Worm (Caenorhabditis elegans) whole organism, L4 larva: Measurements from ENCODE around the gene gst-10.
A peak's percentile ranks its signal among the peaks of the same experiment; 100 is the strongest.

Experiments used
- F44E2.7 ChIP-seq: fragments of 200-800 bp; sonication (Bioruptor generic); IDR thresholded peaks from 2 replicates; pipeline ENCODE4 v2.1.2; 2022; ENCODE audit warnings: missing genetic modification characterization, missing compliant biosample characterization
- aly-2 ChIP-seq: sonication (generic microtip); optimal IDR thresholded peaks from 2 replicates; lab custom pipeline; 2018; ENCODE audit warnings: missing biosample characterization, missing genetic modification characterization
- lin-13 ChIP-seq: fragments of 150-350 bp; optimal IDR thresholded peaks from 2 replicates; lab custom pipeline; 2014; ENCODE audit warnings: missing biosample characterization, missing genetic modification reagents, missing genetic modification characterization
- lin-29 ChIP-seq: fragments of 200-800 bp; sonication (Bioruptor generic); IDR thresholded peaks from 2 replicates; pipeline ENCODE4 v1.3.6; 2022; ENCODE audit warnings: missing genetic modification reagents, missing genetic modification characterization, missing compliant biosample characterization
- lin-39 ChIP-seq: fragments of 150-350 bp; optimal IDR thresholded peaks from 2 replicates; lab custom pipeline; 2014; ENCODE audit warnings: missing biosample characterization, missing genetic modification reagents, missing genetic modification characterization
- madf-9 ChIP-seq: fragments of 200-800 bp; sonication (Bioruptor generic); conservative IDR thresholded peaks from 2 replicates; pipeline ENCODE4 v1.3.6; 2022; ENCODE audit warnings: missing genetic modification reagents, missing genetic modification characterization, missing compliant biosample characterization
- mdl-1 ChIP-seq, 2 experiments: fragments of 150-350 bp in 1 of 2; sonication (generic microtip) in 1 of 2; optimal IDR thresholded peaks; 2 replicates each; lab custom pipeline; 2014 to 2017; ENCODE audit warnings: missing biosample characterization in 2 of 2, missing genetic modification characterization in 2 of 2
- nhr-237 ChIP-seq: sonication (generic microtip); optimal IDR thresholded peaks from 2 replicates; lab custom pipeline; 2017; ENCODE audit warnings: missing biosample characterization, missing genetic modification characterization
- nhr-28 ChIP-seq: fragments of 150-350 bp; optimal IDR thresholded peaks from 2 replicates; lab custom pipeline; 2014; ENCODE audit warnings: missing biosample characterization, missing genetic modification characterization
- nhr-6 ChIP-seq: fragments of 150-350 bp; optimal IDR thresholded peaks from 2 replicates; lab custom pipeline; 2014; ENCODE audit warnings: missing biosample characterization, missing genetic modification characterization
- nhr-76 ChIP-seq: fragments of 150-350 bp; optimal IDR thresholded peaks from 2 replicates; lab custom pipeline; 2014; ENCODE audit warnings: missing biosample characterization, missing genetic modification characterization
- unc-62 ChIP-seq, 3 experiments: fragments of 150-350 bp in 1 of 3; sonication (generic microtip); optimal IDR thresholded peaks in 2 of 3; peaks in 1 of 3; 1 replicate in 1 of 3; 2 replicates in 2 of 3; lab custom pipeline; 2014 to 2017; ENCODE audit warnings: missing biosample characterization in 3 of 3, missing genetic modification characterization in 3 of 3, missing genetic modification reagents in 3 of 3, missing genotype in 1 of 3

DNA sequence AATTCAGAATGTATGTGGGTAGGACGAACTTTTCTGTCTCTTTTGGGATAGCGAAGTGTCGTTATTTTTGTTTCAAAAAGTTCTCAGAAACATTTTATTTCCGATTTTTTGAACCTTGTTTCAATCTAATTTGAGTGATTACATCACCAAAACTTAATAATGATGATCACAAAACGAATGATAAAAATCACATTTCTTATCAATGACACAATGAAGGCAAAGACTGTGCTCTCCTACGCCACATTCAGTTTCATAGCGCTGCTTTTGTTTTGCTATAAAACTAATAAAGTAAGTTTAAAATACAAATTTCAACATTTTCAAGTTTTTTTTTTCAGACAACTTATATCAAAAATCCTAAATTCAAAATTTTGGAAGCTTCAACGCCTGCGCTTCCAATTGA, 4.0 kb downstream of the gst-10 start, which contains the start of gene Y45G12C.1:
- TF ChIP-seq nhr-28 (tag; lab: Kevin White, UChicago) (peak; percentile 37), nhr-76 (tag; lab: Kevin White, UChicago) (no peak), lin-39 (tag; lab: Kevin White, UChicago) (no peak), nhr-237 (tag; lab: Kevin White, UChicago) (no peak), mdl-1 (tag; optimal IDR thresholded peaks at IDR 0.05; lab: Kevin White, UChicago) (no peak), unc-62 (GFP tag; optimal IDR thresholded peaks at IDR 0.05 in 1 of 2; lab: Kevin White, UChicago) (no peak), unc-62 (tag; optimal IDR thresholded peaks at IDR 0.05; lab: Kevin White, UChicago) (no peak), lin-13 (no peak), nhr-6 (tag; lab: Kevin White, UChicago) (no peak), lin-29 (GFP tag; lab: Robert Waterston, UW) (no peak), F44E2.7 (GFP tag; lab: Robert Waterston, UW) (no peak), aly-2 (tag; lab: Kevin White, UChicago) (no peak), madf-9 (GFP tag; lab: Robert Waterston, UW) (no peak)
